Worm (Caenorhabditis elegans): ENCODE data around the gene srw-40.

ce11 chrII:4320455-4320854 lies 4.5 kb upstream of the srw-40 start, which contains the start of gene Y52E8A.2:
- TF ChIP-seq aly-2 (tag; optimal IDR thresholded peaks at IDR 0.05) (no peak), vab-15 (tag; optimal IDR thresholded peaks at IDR 0.05) (no peak), nhr-47 (tag; optimal IDR thresholded peaks at IDR 0.05) (no peak), nhr-77 (tag; optimal IDR thresholded peaks at IDR 0.05) (no peak), fos-1 (tag; optimal IDR thresholded peaks at IDR 0.05) (no peak), elt-3 (tag; optimal IDR thresholded peaks at IDR 0.05) (no peak), skn-1 (tag; optimal IDR thresholded peaks at IDR 0.05) (no peak), unc-86 (tag; optimal IDR thresholded peaks at IDR 0.05) (no peak), nhr-76 (tag; optimal IDR thresholded peaks at IDR 0.05) (no peak), ztf-11 (tag; optimal IDR thresholded peaks at IDR 0.05) (no peak)

Measured in whole organism, L1 larva.